Worm (Caenorhabditis elegans) whole organism, midembryonic: Measurements from ENCODE around the gene clec-148.

Experiments used
- T22C8.4 ChIP-seq: fragments of 200-800 bp; sonication (Bioruptor generic); IDR thresholded peaks from 2 replicates; pipeline ENCODE4 v1.3.6; 2022; ENCODE audit warnings: missing genetic modification characterization, missing compliant biosample characterization
- cog-1 ChIP-seq: sonication (generic microtip); optimal IDR thresholded peaks from 2 replicates; lab custom pipeline; 2016; ENCODE audit warnings: missing genetic modification characterization, missing compliant biosample characterization
- klf-2 ChIP-seq: fragments of 200-800 bp; sonication (Bioruptor generic); conservative IDR thresholded peaks from 2 replicates; pipeline ENCODE4 v1.3.6; 2022; ENCODE audit warnings: missing genetic modification reagents, missing genetic modification characterization, missing compliant biosample characterization
- tab-1 ChIP-seq: fragments of 200-800 bp; sonication (Bioruptor generic); IDR thresholded peaks from 2 replicates; pipeline ENCODE4 v1.3.6; 2022; ENCODE audit warnings: missing genetic modification characterization, missing compliant biosample characterization
- ztf-29 ChIP-seq: fragments of 200-800 bp; sonication (Bioruptor generic); IDR thresholded peaks from 2 replicates; pipeline ENCODE4 v1.3.6; 2022; ENCODE audit warnings: missing genetic modification reagents, missing genetic modification characterization, missing compliant biosample characterization

ce11 chrIII:184335-184734, 8.7 kb upstream of the clec-148 start:
- TF ChIP-seq T22C8.4 (GFP tag; lab: Robert Waterston, UW) (0 out of 2 replicates have a peak, but pooled peaks have one; percentile 5), ztf-29 (GFP tag; lab: Robert Waterston, UW) (no peak), klf-2 (GFP tag; lab: Robert Waterston, UW) (no peak), cog-1 (tag; lab: Kevin White, UChicago) (no peak), tab-1 (GFP tag; lab: Robert Waterston, UW) (no peak)
